Worm (Caenorhabditis elegans) whole organism, young adult: ENCODE data around the gene F54D5.5.
"Not testable (repeated sequence)": the region's sequence is repeated elsewhere in the genome, so short reads cannot be mapped to it uniquely, and the experiment has no call there.

ENCODE experiments used
- F49E8.2 ChIP-seq: sonication (generic microtip); optimal IDR thresholded peaks from 3 replicates; lab custom pipeline; 2017; ENCODE audit warnings: missing genetic modification characterization, mild to moderate bottlenecking, missing compliant biosample characterization, antibody characterized with exemption, moderate library complexity; ENCODE audit not compliant: insufficient read depth
- akir-1 ChIP-seq: fragments of 200-800 bp; sonication (Bioruptor generic); optimal IDR thresholded peaks from 2 replicates; lab custom pipeline; 2018; ENCODE audit warnings: mild to moderate bottlenecking, missing genetic modification characterization, moderate library complexity, missing compliant biosample characterization
- attf-6 ChIP-seq: fragments of 200-800 bp; sonication (Bioruptor generic); IDR thresholded peaks from 2 replicates; pipeline ENCODE4 v1.3.6; 2022; ENCODE audit warnings: missing genetic modification reagents, missing genetic modification characterization, missing compliant biosample characterization
- ceh-40 ChIP-seq: fragments of 200-800 bp; sonication (Bioruptor generic); IDR thresholded peaks from 2 replicates; pipeline ENCODE4 v1.3.6; 2022; ENCODE audit warnings: missing genetic modification characterization, missing compliant biosample characterization
- hmg-1.2 ChIP-seq: fragments of 200-800 bp; sonication (Bioruptor generic); IDR thresholded peaks from 2 replicates; pipeline ENCODE4 v1.3.6; 2022; ENCODE audit warnings: missing genetic modification reagents, missing genetic modification characterization, missing compliant biosample characterization
- lin-35 ChIP-seq, 3 experiments: fragments of 150-350 bp in 2 of 3; sonication (generic microtip) in 1 of 3; optimal IDR thresholded peaks; 2 replicates each; lab custom pipeline; 2014 to 2018; ENCODE audit warnings: missing biosample characterization in 3 of 3, missing genetic modification characterization in 3 of 3, missing genetic modification reagents in 3 of 3
- madf-6 ChIP-seq: fragments of 200-800 bp; sonication (Bioruptor generic); IDR thresholded peaks from 2 replicates; pipeline ENCODE4 v1.3.6; 2022; ENCODE audit warnings: missing genetic modification reagents, missing genetic modification characterization, missing compliant biosample characterization
- nhr-179 ChIP-seq: sonication (generic microtip); optimal IDR thresholded peaks from 2 replicates; lab custom pipeline; 2016; ENCODE audit warnings: mild to moderate bottlenecking, missing genetic modification characterization, missing compliant biosample characterization
- pha-4 ChIP-seq: fragments of 150-350 bp; sonication (generic microtip); optimal IDR thresholded peaks from 2 replicates; lab custom pipeline; 2014; ENCODE audit warnings: missing biosample characterization, missing genetic modification reagents, missing genetic modification characterization
- snpc-3.4 ChIP-seq: sonication (generic microtip); optimal IDR thresholded peaks from 2 replicates; lab custom pipeline; 2017; ENCODE audit warnings: missing genetic modification characterization, mild to moderate bottlenecking, missing compliant biosample characterization, antibody characterized with exemption, moderate library complexity, missing genotype, missing genetic modification reagents
- tbx-9 ChIP-seq: sonication (generic microtip); optimal IDR thresholded peaks from 2 replicates; lab custom pipeline; 2016; ENCODE audit warnings: borderline replicate concordance, missing genetic modification characterization, inconsistent platforms, missing compliant biosample characterization
- ztf-18 ChIP-seq: sonication (generic microtip); optimal IDR thresholded peaks from 2 replicates; lab custom pipeline; 2016; ENCODE audit warnings: missing genotype, mild to moderate bottlenecking, missing genetic modification characterization, missing compliant biosample characterization
- ztf-28 ChIP-seq: fragments of 200-800 bp; sonication (Bioruptor generic); IDR thresholded peaks from 2 replicates; pipeline ENCODE4 v1.3.6; 2022; ENCODE audit warnings: missing genetic modification reagents, missing genetic modification characterization, missing compliant biosample characterization

DNA sequence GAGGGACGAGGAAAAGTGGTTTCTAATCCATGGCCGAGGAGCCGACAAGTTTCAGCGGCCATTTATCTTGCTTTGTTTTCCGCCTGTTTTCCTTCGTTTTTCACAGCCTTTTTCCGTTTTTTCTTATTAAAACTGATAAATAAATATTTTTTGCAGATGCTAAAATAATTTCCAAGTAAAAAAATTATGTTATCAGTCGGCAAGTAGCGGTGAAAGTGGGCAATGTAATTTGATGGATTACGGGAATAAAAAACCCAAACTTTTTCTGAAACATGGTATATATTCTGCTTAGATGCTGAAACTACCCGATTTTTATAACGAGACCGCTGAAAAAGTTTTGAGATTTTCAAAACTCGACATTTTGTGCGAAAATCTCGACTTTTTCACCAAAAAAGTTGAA, 14.8 kb downstream of the F54D5.5 start, which contains the start of gene dhgd-1:
- not testable (repeated sequence) for TF ChIP-seq snpc-3.4; nhr-179 (tag; lab: Kevin White, UChicago); ztf-28 (GFP tag; lab: Robert Waterston, UW); lin-35 (GFP tag; optimal IDR thresholded peaks at IDR 0.05; lab: Kevin White, UChicago); F49E8.2; pha-4 (tag; lab: Kevin White, UChicago); attf-6; tbx-9 (tag; lab: Kevin White, UChicago); akir-1 (GFP tag; lab: Kevin White, UChicago); madf-6 (GFP tag; lab: Robert Waterston, UW); ztf-18 (tag; lab: Kevin White, UChicago); ceh-40 (GFP tag; lab: Robert Waterston, UW); hmg-1.2 (GFP tag; lab: Robert Waterston, UW)
